Fruit fly (Drosophila melanogaster) whole organism, embryonic: ENCODE data around the gene IntS6.

ENCODE experiments used
- Atf-2 ChIP-seq: fragments of 200-800 bp; sonication (Bioruptor generic); optimal IDR thresholded peaks from 2 replicates; lab custom pipeline; 2016; ENCODE audit warnings: missing biosample characterization, missing genetic modification characterization
- B-H1 ChIP-seq: fragments of 200-800 bp; sonication (Bioruptor generic); IDR thresholded peaks from 3 replicates; pipeline ENCODE4 v1.3.6; 2022; ENCODE audit warnings: missing biosample characterization, missing genetic modification characterization
- Blimp-1 ChIP-seq: fragments of 200-800 bp; sonication (Bioruptor generic); optimal IDR thresholded peaks from 3 replicates; lab custom pipeline; 2018; ENCODE audit warnings: missing biosample characterization, missing genetic modification characterization, mild to moderate bottlenecking, moderate library complexity, missing genetic modification reagents
- CG10209 ChIP-seq: fragments of 200-800 bp; sonication (Bioruptor generic); optimal IDR thresholded peaks from 3 replicates; lab custom pipeline; 2017; ENCODE audit warnings: missing biosample characterization, mild to moderate bottlenecking, missing genetic modification characterization, missing genetic modification reagents
- CG11560 ChIP-seq: fragments of 200-800 bp; sonication (Bioruptor generic); IDR thresholded peaks from 3 replicates; pipeline ENCODE4 v1.3.6; 2022; ENCODE audit warnings: missing biosample characterization, missing genetic modification characterization
- CG13123 ChIP-seq: fragments of 200-800 bp; sonication (Bioruptor generic); optimal IDR thresholded peaks from 2 replicates; lab custom pipeline; 2016; ENCODE audit warnings: missing biosample characterization, missing genetic modification characterization
- CG13287 ChIP-seq: fragments of 200-800 bp; sonication (Bioruptor generic); IDR thresholded peaks from 2 replicates; pipeline ENCODE4 v1.3.6; 2022; ENCODE audit warnings: missing biosample characterization, missing genetic modification characterization; ENCODE audit not compliant: partially characterized antibody
- CG2120 ChIP-seq: fragments of 200-800 bp; sonication (Bioruptor generic); optimal IDR thresholded peaks from 3 replicates; lab custom pipeline; 2016; ENCODE audit warnings: missing biosample characterization, missing genetic modification characterization
- CG2199 ChIP-seq: fragments of 200-800 bp; sonication (Bioruptor generic); IDR thresholded peaks from 3 replicates; pipeline ENCODE4 v1.3.6; 2022; ENCODE audit warnings: missing biosample characterization, missing genetic modification characterization
- CG31441 ChIP-seq: fragments of 200-800 bp; sonication (Bioruptor generic); IDR thresholded peaks from 2 replicates; pipeline ENCODE4 v1.3.6; 2022; ENCODE audit warnings: missing biosample characterization, missing genetic modification characterization
- CG3163 ChIP-seq: fragments of 200-800 bp; sonication (Bioruptor generic); optimal IDR thresholded peaks from 3 replicates; lab custom pipeline; 2016; ENCODE audit warnings: missing biosample characterization, missing genetic modification characterization
- CG32532 ChIP-seq: fragments of 200-800 bp; sonication (Bioruptor generic); IDR thresholded peaks from 2 replicates; pipeline ENCODE4 v1.3.6; 2022; ENCODE audit warnings: missing biosample characterization, missing genetic modification characterization
- CG32772 ChIP-seq: fragments of 200-800 bp; sonication (Bioruptor generic); IDR thresholded peaks from 2 replicates; pipeline ENCODE4 v1.3.6; 2022; ENCODE audit warnings: missing biosample characterization, missing genetic modification characterization
- CG4360 ChIP-seq: fragments of 200-800 bp; sonication (Bioruptor generic); IDR thresholded peaks from 2 replicates; pipeline ENCODE4 v1.3.6; 2022; ENCODE audit warnings: missing biosample characterization, missing genetic modification characterization
- CG43689 ChIP-seq: fragments of 200-800 bp; sonication (Bioruptor generic); IDR thresholded peaks from 2 replicates; pipeline ENCODE4 v1.3.6; 2022; ENCODE audit warnings: missing biosample characterization, missing genetic modification characterization
- CG6689 ChIP-seq: fragments of 200-800 bp; sonication (Bioruptor generic); IDR thresholded peaks from 2 replicates; pipeline ENCODE4 v1.3.6; 2022; ENCODE audit warnings: missing biosample characterization, missing genetic modification characterization
- CG7839 ChIP-seq: fragments of 200-800 bp; sonication (Bioruptor generic); optimal IDR thresholded peaks from 3 replicates; lab custom pipeline; 2018; ENCODE audit warnings: missing biosample characterization, mild to moderate bottlenecking, missing genetic modification characterization, moderate library complexity
- CG7987 ChIP-seq: fragments of 200-800 bp; sonication (Bioruptor generic); optimal IDR thresholded peaks from 2 replicates; lab custom pipeline; 2018; ENCODE audit warnings: missing biosample characterization, mild to moderate bottlenecking, missing genetic modification characterization, moderate library complexity
- CG8281 ChIP-seq: fragments of 200-800 bp; sonication (Bioruptor generic); optimal IDR thresholded peaks from 2 replicates; lab custom pipeline; 2018; ENCODE audit warnings: missing biosample characterization, mild to moderate bottlenecking, missing genetic modification characterization, moderate library complexity
- Dbx ChIP-seq: fragments of 200-800 bp; sonication (Bioruptor generic); IDR thresholded peaks from 3 replicates; pipeline ENCODE4 v1.3.6; 2022; ENCODE audit warnings: missing biosample characterization, missing genetic modification characterization
- Dek ChIP-seq: fragments of 200-800 bp; sonication (Bioruptor generic); optimal IDR thresholded peaks from 3 replicates; lab custom pipeline; 2019; ENCODE audit warnings: missing biosample characterization, mild to moderate bottlenecking, missing genetic modification characterization, moderate library complexity
- Dfd ChIP-seq, 2 experiments: fragments of >200 bp; optimal IDR thresholded peaks; 2 replicates each; lab custom pipeline; 2017; ENCODE audit warnings: missing biosample characterization in 2 of 2, missing genetic modification characterization in 2 of 2
- Doc2 ChIP-seq: fragments of 200-800 bp; sonication (Bioruptor generic); IDR thresholded peaks from 2 replicates; pipeline ENCODE4 v1.3.6; 2022; ENCODE audit warnings: missing biosample characterization, missing genetic modification characterization
- Gsc ChIP-seq: fragments of 200-800 bp; sonication (Bioruptor generic); IDR thresholded peaks from 2 replicates; pipeline ENCODE4 v1.3.6; 2022; ENCODE audit warnings: missing biosample characterization, missing genetic modification characterization
- Hsf ChIP-seq: fragments of 200-800 bp; sonication (Bioruptor generic); optimal IDR thresholded peaks from 3 replicates; lab custom pipeline; 2016; ENCODE audit warnings: missing biosample characterization, missing genetic modification characterization
- MBD-R2 ChIP-seq: fragments of 200-800 bp; sonication (Bioruptor generic); IDR thresholded peaks from 2 replicates; pipeline ENCODE4 v1.3.6; 2022; ENCODE audit warnings: missing biosample characterization, missing genetic modification characterization
- Med ChIP-seq: fragments of 200-800 bp; sonication (Bioruptor generic); peaks from one replicate; lab custom pipeline; 2016; ENCODE audit warnings: missing biosample characterization, missing genetic modification characterization, mild to moderate bottlenecking, inconsistent platforms, moderate library complexity
- Neu2 ChIP-seq: fragments of 200-800 bp; sonication (Bioruptor generic); optimal IDR thresholded peaks from 3 replicates; lab custom pipeline; 2016; ENCODE audit warnings: missing biosample characterization, missing genetic modification characterization, borderline replicate concordance
- Nf-YA ChIP-seq: fragments of 200-800 bp; sonication (Bioruptor generic); IDR thresholded peaks from 2 replicates; pipeline ENCODE4 v1.3.6; 2022; ENCODE audit warnings: missing biosample characterization, missing genetic modification characterization
- NfI ChIP-seq: fragments of 200-800 bp; sonication (Bioruptor generic); optimal IDR thresholded peaks from 3 replicates; lab custom pipeline; 2018; ENCODE audit warnings: missing biosample characterization, mild to moderate bottlenecking, missing genetic modification characterization, moderate library complexity
- Usf ChIP-seq: fragments of 200-800 bp; sonication (Bioruptor generic); optimal IDR thresholded peaks from 2 replicates; lab custom pipeline; 2017; ENCODE audit warnings: missing genotype, missing biosample characterization, missing genetic modification characterization
- aop ChIP-seq: fragments of 200-800 bp; sonication (Bioruptor generic); IDR thresholded peaks from 2 replicates; pipeline ENCODE4 v1.3.6; 2022; ENCODE audit warnings: missing biosample characterization, missing genetic modification characterization
- ase ChIP-seq: fragments of 200-800 bp; sonication (Bioruptor generic); IDR thresholded peaks from 3 replicates; pipeline ENCODE4 v1.3.6; 2022; ENCODE audit warnings: missing biosample characterization, missing genetic modification characterization
- chm ChIP-seq: fragments of 200-800 bp; sonication (Bioruptor generic); IDR thresholded peaks from 2 replicates; pipeline ENCODE4 v1.3.6; 2022; ENCODE audit warnings: missing biosample characterization, missing genetic modification characterization
- dm ChIP-seq: fragments of 200-800 bp; sonication (Bioruptor generic); optimal IDR thresholded peaks from 3 replicates; lab custom pipeline; 2016; ENCODE audit warnings: missing biosample characterization, missing genetic modification characterization
- ewg ChIP-seq: fragments of 200-800 bp; sonication (Bioruptor generic); optimal IDR thresholded peaks from 3 replicates; lab custom pipeline; 2017; ENCODE audit warnings: mild to moderate bottlenecking, missing biosample characterization, missing genetic modification reagents, missing genetic modification characterization
- fd64A ChIP-seq: fragments of 200-800 bp; sonication (Bioruptor generic); optimal IDR thresholded peaks from 3 replicates; lab custom pipeline; 2018; ENCODE audit warnings: missing biosample characterization, mild to moderate bottlenecking, missing genetic modification characterization
- insv ChIP-seq, 2 experiments: fragments of 200-800 bp; sonication (Bioruptor generic); optimal IDR thresholded peaks; 3 replicates each; lab custom pipeline; 2016 to 2018; ENCODE audit warnings: missing biosample characterization in 2 of 2, missing genetic modification characterization in 2 of 2
- jing ChIP-seq: fragments of 200-800 bp; sonication (Bioruptor generic); optimal IDR thresholded peaks from 2 replicates; lab custom pipeline; 2018; ENCODE audit warnings: missing biosample characterization, mild to moderate bottlenecking, missing genetic modification characterization
- kah ChIP-seq: fragments of 200-800 bp; sonication (Bioruptor generic); optimal IDR thresholded peaks from 2 replicates; lab custom pipeline; 2018; ENCODE audit warnings: missing biosample characterization, mild to moderate bottlenecking, missing genetic modification characterization
- lilli ChIP-seq: fragments of 200-800 bp; sonication (Bioruptor generic); optimal IDR thresholded peaks from 3 replicates; lab custom pipeline; 2016; ENCODE audit warnings: missing biosample characterization, missing genetic modification characterization
- peb ChIP-seq: fragments of 200-800 bp; sonication (Bioruptor generic); IDR thresholded peaks from 2 replicates; pipeline ENCODE4 v1.3.6; 2022; ENCODE audit warnings: missing biosample characterization, missing genetic modification characterization
- rib ChIP-seq: fragments of 200-800 bp; sonication (Bioruptor generic); IDR thresholded peaks from 2 replicates; pipeline ENCODE4 v1.3.6; 2022; ENCODE audit warnings: missing biosample characterization, missing genetic modification characterization
- sd ChIP-seq: fragments of 200-800 bp; sonication (Bioruptor generic); optimal IDR thresholded peaks from 3 replicates; lab custom pipeline; 2018; ENCODE audit warnings: missing biosample characterization, mild to moderate bottlenecking, missing genetic modification characterization, moderate library complexity
- sens ChIP-seq: fragments of 200-800 bp; sonication (Bioruptor generic); peaks from one replicate; lab custom pipeline; 2016; ENCODE audit warnings: missing biosample characterization, missing genetic modification characterization
- sqz ChIP-seq: fragments of 200-800 bp; sonication (Bioruptor generic); optimal IDR thresholded peaks from 3 replicates; lab custom pipeline; 2018; ENCODE audit warnings: missing biosample characterization, mild to moderate bottlenecking, missing genetic modification characterization
- tap ChIP-seq: fragments of 200-800 bp; optimal IDR thresholded peaks from 3 replicates; lab custom pipeline; 2019; ENCODE audit warnings: missing biosample characterization, mild to moderate bottlenecking, missing genetic modification characterization, moderate library complexity
- tna ChIP-seq: fragments of 200-800 bp; sonication (Bioruptor generic); IDR thresholded peaks from 2 replicates; pipeline ENCODE4 v1.3.6; 2022; ENCODE audit warnings: missing biosample characterization, missing genetic modification characterization; ENCODE audit not compliant: partially characterized antibody
- wdn ChIP-seq: fragments of 200-800 bp; sonication (Bioruptor generic); IDR thresholded peaks from 2 replicates; pipeline ENCODE4 v1.3.6; 2022; ENCODE audit warnings: missing biosample characterization, missing genetic modification characterization

Gene IntS6

dm6 chrX:5764001-5764892 is 17.2 kb upstream of the IntS6 start, which contains the start of the genes MAPk-Ak2 and CG42699 (continued):
- TF ChIP-seq tna (peak; percentile 68), sens (peak; percentile 94), kah (GFP tag; lab: Kevin White, UChicago) (peak; percentile 73), Neu2 (no peak), CG13123 (GFP tag; lab: Kevin White, UChicago) (peak; percentile 89), CG2199 (no peak), CG3163 (GFP tag; lab: Kevin White, UChicago) (peak; percentile 67), CG2120 (peak; percentile 77), peb (GFP tag; lab: Robert Waterston, UW) (no peak), ase (GFP tag; lab: Robert Waterston, UW) (no peak), sqz (GFP tag; lab: Kevin White, UChicago) (peak; percentile 95), CG6689 (0 out of 2 replicates have a peak, but pooled peaks have one; percentile 31), dm (peak; percentile 68), chm (GFP tag; lab: Robert Waterston, UW) (peak; percentile 92), Nf-YA (GFP tag; lab: Robert Waterston, UW) (peak; percentile 79), Dek (tag; lab: Kevin White, UChicago) (peak; percentile 80), rib (GFP tag; lab: Robert Waterston, UW) (0 out of 2 replicates have a peak, but pooled peaks have one; percentile 15), Blimp-1 (GFP tag; lab: Kevin White, UChicago) (peak; percentile 72), sd (peak; percentile 92), CG7839 (tag; lab: Kevin White, UChicago) (peak; percentile 45), CG8281 (tag; lab: Kevin White, UChicago) (peak; percentile 52), wdn (GFP tag; lab: Robert Waterston, UW) (peak; percentile 24; the same call in 1 of the 2 replicates), CG10209 (GFP tag; lab: Kevin White, UChicago) (peak; percentile 78), fd64A (GFP tag; lab: Kevin White, UChicago) (peak; percentile 83), NfI (GFP tag; lab: Kevin White, UChicago) (peak; percentile 76), tap (tag; lab: Kevin White, UChicago) (peak; percentile 54), CG31441 (GFP tag; lab: Robert Waterston, UW) (peak; percentile 45; the same call in 1 of the 2 replicates), Med (GFP tag; lab: Kevin White, UChicago) (peak; percentile 97), jing (GFP tag; lab: Kevin White, UChicago) (no peak), Dfd (GFP tag; optimal IDR thresholded peaks at IDR 0.05; lab: Kevin White, UChicago) (no peak), Dbx (peak; percentile 62; the same call in 1 of the 3 replicates), CG43689 (GFP tag; lab: Robert Waterston, UW) (peak; percentile 54), lilli (GFP tag; lab: Kevin White, UChicago) (peak; percentile 67), Doc2 (GFP tag; lab: Robert Waterston, UW) (no peak), CG4360 (peak; percentile 59; the same call in 1 of the 2 replicates), Hsf (GFP tag; lab: Kevin White, UChicago) (peak; percentile 25), CG32772 (GFP tag; lab: Robert Waterston, UW) (peak; percentile 45; the same call in 1 of the 2 replicates), CG32532 (GFP tag; lab: Robert Waterston, UW) (peak; percentile 55), MBD-R2 (GFP tag; lab: Robert Waterston, UW) (peak; percentile 34; the same call in 1 of the 2 replicates), Usf (GFP tag; lab: Kevin White, UChicago) (no peak), insv (GFP tag; optimal IDR thresholded peaks at IDR 0.05; lab: Kevin White, UChicago) (peak in 1 of 2 experiments; percentile 94), Atf-2 (GFP tag; lab: Kevin White, UChicago) (peak; percentile 74), ewg (GFP tag; lab: Kevin White, UChicago) (peak; percentile 71), CG7987 (GFP tag; lab: Kevin White, UChicago) (peak; percentile 95), CG11560 (peak; percentile 98), Gsc (GFP tag; lab: Robert Waterston, UW) (no peak), B-H1 (GFP tag; lab: Robert Waterston, UW) (peak; percentile 22; the same call in 1 of the 3 replicates), CG13287 (GFP tag; lab: Robert Waterston, UW) (peak; percentile 60), aop (GFP tag; lab: Robert Waterston, UW) (0 out of 2 replicates have a peak, but pooled peaks have one; percentile 22)
